Worm (Caenorhabditis elegans) whole organism, L4 larva: ENCODE measurements around the gene F58D12.1.

ENCODE experiments used
- D1046.2 ChIP-seq: fragments of 200-800 bp; sonication (Bioruptor generic); IDR thresholded peaks from 2 replicates; pipeline ENCODE4 v1.3.6; 2022; ENCODE audit warnings: missing genetic modification characterization, missing compliant biosample characterization
- T20F7.1 ChIP-seq: fragments of 200-800 bp; sonication (Bioruptor generic); optimal IDR thresholded peaks from 2 replicates; lab custom pipeline; 2018; ENCODE audit warnings: mild to moderate bottlenecking, missing genetic modification characterization, missing compliant biosample characterization
- arid-1 ChIP-seq: fragments of 200-800 bp; sonication (Bioruptor generic); conservative IDR thresholded peaks from 2 replicates; pipeline ENCODE4 v1.3.6; 2022; ENCODE audit warnings: missing genetic modification reagents, missing genetic modification characterization, missing compliant biosample characterization
- ceh-20 ChIP-seq: fragments of 200-800 bp; sonication (Bioruptor generic); IDR thresholded peaks from 2 replicates; pipeline ENCODE4 v1.3.6; 2022; ENCODE audit warnings: missing genetic modification reagents, missing genetic modification characterization, missing compliant biosample characterization
- ceh-28 ChIP-seq: fragments of 150-350 bp; optimal IDR thresholded peaks from 2 replicates; lab custom pipeline; 2014; ENCODE audit warnings: missing biosample characterization, missing genetic modification reagents, missing genetic modification characterization
- ces-1 ChIP-seq: fragments of 150-350 bp; sonication (generic microtip); optimal IDR thresholded peaks from 4 replicates; lab custom pipeline; 2014; ENCODE audit warnings: missing biosample characterization, missing genetic modification reagents, missing genetic modification characterization
- daf-12 ChIP-seq: fragments of 150-350 bp; optimal IDR thresholded peaks from 2 replicates; lab custom pipeline; 2014; ENCODE audit warnings: missing biosample characterization, missing genetic modification reagents, missing genetic modification characterization
- daf-16 ChIP-seq, 3 experiments: sonication (generic microtip); optimal IDR thresholded peaks; 2 replicates each; lab custom pipeline; 2016 to 2017; ENCODE audit warnings: missing genetic modification characterization in 3 of 3, missing genetic modification reagents in 3 of 3, mild to moderate bottlenecking in 2 of 3, missing compliant biosample characterization in 2 of 3, missing biosample characterization in 1 of 3, moderate library complexity in 1 of 3
- daf-8 ChIP-seq: fragments of 200-800 bp; sonication (Bioruptor generic); IDR thresholded peaks from 2 replicates; pipeline ENCODE4 v1.3.6; 2022; ENCODE audit warnings: missing genetic modification characterization, missing compliant biosample characterization
- dmd-8 ChIP-seq: fragments of 200-800 bp; sonication (Bioruptor generic); IDR thresholded peaks from 2 replicates; pipeline ENCODE4 v1.3.6; 2022; ENCODE audit warnings: missing genetic modification characterization, missing compliant biosample characterization
- dpl-1 ChIP-seq: fragments of 150-350 bp; optimal IDR thresholded peaks from 2 replicates; lab custom pipeline; 2014; ENCODE audit warnings: missing biosample characterization, missing genetic modification reagents, missing genetic modification characterization
- duxl-1 ChIP-seq: sonication (generic microtip); optimal IDR thresholded peaks from 2 replicates; lab custom pipeline; 2016; ENCODE audit warnings: mild to moderate bottlenecking, missing genetic modification characterization, moderate library complexity, missing compliant biosample characterization; ENCODE audit not compliant: poor library complexity
- egl-27 ChIP-seq: sonication (generic microtip); optimal IDR thresholded peaks from 3 replicates; lab custom pipeline; 2017; ENCODE audit warnings: missing biosample characterization, missing genetic modification reagents, missing genetic modification characterization
- egl-43 ChIP-seq: fragments of 200-800 bp; sonication (Bioruptor generic); IDR thresholded peaks from 2 replicates; pipeline ENCODE4 v1.3.6; 2022; ENCODE audit warnings: missing genetic modification reagents, missing genetic modification characterization, missing compliant biosample characterization
- hif-1 ChIP-seq, 2 experiments: sonication (generic microtip); optimal IDR thresholded peaks; 2 replicates each; lab custom pipeline; 2016 to 2017; ENCODE audit warnings: missing compliant biosample characterization in 2 of 2, missing genetic modification characterization in 2 of 2, missing genetic modification reagents in 2 of 2, missing genotype in 2 of 2, mild to moderate bottlenecking in 1 of 2
- hlh-11 ChIP-seq: fragments of 200-800 bp; sonication (Bioruptor generic); optimal IDR thresholded peaks from 2 replicates; lab custom pipeline; 2018; ENCODE audit warnings: mild to moderate bottlenecking, missing genetic modification characterization, missing compliant biosample characterization
- hlh-30 ChIP-seq: sonication (generic microtip); optimal IDR thresholded peaks from 2 replicates; lab custom pipeline; 2017; ENCODE audit warnings: antibody characterized with exemption, mild to moderate bottlenecking, missing genetic modification characterization, missing compliant biosample characterization; ENCODE audit not compliant: insufficient read depth
- lim-7 ChIP-seq: fragments of 200-800 bp; sonication (Bioruptor generic); IDR thresholded peaks from 2 replicates; pipeline ENCODE4 v1.3.6; 2022; ENCODE audit warnings: missing genetic modification characterization, missing compliant biosample characterization
- lin-13 ChIP-seq: fragments of 150-350 bp; optimal IDR thresholded peaks from 2 replicates; lab custom pipeline; 2014; ENCODE audit warnings: missing biosample characterization, missing genetic modification reagents, missing genetic modification characterization
- lin-29 ChIP-seq: fragments of 200-800 bp; sonication (Bioruptor generic); IDR thresholded peaks from 2 replicates; pipeline ENCODE4 v1.3.6; 2022; ENCODE audit warnings: missing genetic modification reagents, missing genetic modification characterization, missing compliant biosample characterization
- madf-5 ChIP-seq, 2 experiments: fragments of 200-800 bp; sonication (Bioruptor generic); IDR thresholded peaks; 2 replicates each; pipeline ENCODE4 v1.3.6; 2022; ENCODE audit warnings: missing compliant biosample characterization in 2 of 2, missing genetic modification characterization in 2 of 2
- mdl-1 ChIP-seq, 2 experiments: fragments of 150-350 bp in 1 of 2; sonication (generic microtip) in 1 of 2; optimal IDR thresholded peaks; 2 replicates each; lab custom pipeline; 2014 to 2017; ENCODE audit warnings: missing biosample characterization in 2 of 2, missing genetic modification characterization in 2 of 2
- mes-2 ChIP-seq: sonication (generic microtip); optimal IDR thresholded peaks from 2 replicates; lab custom pipeline; 2016; ENCODE audit warnings: missing genotype, mild to moderate bottlenecking, missing genetic modification characterization, missing compliant biosample characterization; ENCODE audit not compliant: poor library complexity, severe bottlenecking
- mxl-3 ChIP-seq: fragments of 200-800 bp; sonication (Bioruptor generic); optimal IDR thresholded peaks from 2 replicates; lab custom pipeline; 2018; ENCODE audit warnings: mild to moderate bottlenecking, missing genetic modification characterization, missing compliant biosample characterization
- nhr-10 ChIP-seq: fragments of 150-350 bp; optimal IDR thresholded peaks from 2 replicates; lab custom pipeline; 2014; ENCODE audit warnings: missing biosample characterization, missing genetic modification characterization
- nhr-102 ChIP-seq: sonication (generic microtip); optimal IDR thresholded peaks from 2 replicates; lab custom pipeline; 2016; ENCODE audit warnings: mild to moderate bottlenecking, missing genetic modification characterization, moderate library complexity, missing compliant biosample characterization
- nhr-111 ChIP-seq: fragments of 200-800 bp; sonication (Bioruptor generic); optimal IDR thresholded peaks from 2 replicates; lab custom pipeline; 2018; ENCODE audit warnings: mild to moderate bottlenecking, missing genetic modification characterization, missing compliant biosample characterization
- nhr-25 ChIP-seq: sonication (generic microtip); optimal IDR thresholded peaks from 2 replicates; lab custom pipeline; 2017; ENCODE audit warnings: missing genetic modification characterization, mild to moderate bottlenecking, missing compliant biosample characterization, antibody characterized with exemption, moderate library complexity, borderline replicate concordance; ENCODE audit not compliant: insufficient read depth
- nhr-41 ChIP-seq: fragments of 200-800 bp; sonication (Bioruptor generic); IDR thresholded peaks from 2 replicates; pipeline ENCODE4 v1.3.6; 2022; ENCODE audit warnings: missing genetic modification reagents, missing genetic modification characterization, missing compliant biosample characterization
- nhr-42 ChIP-seq: fragments of 200-800 bp; sonication (Bioruptor generic); IDR thresholded peaks from 2 replicates; pipeline ENCODE4 v1.3.6; 2022; ENCODE audit warnings: missing genetic modification characterization, missing compliant biosample characterization
- nhr-48 ChIP-seq: sonication (generic microtip); optimal IDR thresholded peaks from 2 replicates; lab custom pipeline; 2016; ENCODE audit warnings: mild to moderate bottlenecking, missing genetic modification characterization, missing compliant biosample characterization
- nhr-6 ChIP-seq: fragments of 150-350 bp; optimal IDR thresholded peaks from 2 replicates; lab custom pipeline; 2014; ENCODE audit warnings: missing biosample characterization, missing genetic modification characterization
- nhr-76 ChIP-seq: fragments of 150-350 bp; optimal IDR thresholded peaks from 2 replicates; lab custom pipeline; 2014; ENCODE audit warnings: missing biosample characterization, missing genetic modification characterization
- nhr-77 ChIP-seq: fragments of 150-350 bp; optimal IDR thresholded peaks from 2 replicates; lab custom pipeline; 2014; ENCODE audit warnings: missing biosample characterization, missing genetic modification characterization
- snpc-1.2 ChIP-seq: fragments of 200-800 bp; sonication (Bioruptor generic); IDR thresholded peaks from 2 replicates; pipeline ENCODE4 v1.3.6; 2022; ENCODE audit warnings: missing genetic modification reagents, missing genetic modification characterization, missing compliant biosample characterization
- tra-1 ChIP-seq: fragments of 200-800 bp; sonication (Bioruptor generic); IDR thresholded peaks from 2 replicates; pipeline ENCODE4 v1.3.6; 2022; ENCODE audit warnings: missing genetic modification reagents, missing genetic modification characterization, missing compliant biosample characterization
- vab-7 ChIP-seq: fragments of 200-800 bp; sonication (Bioruptor generic); IDR thresholded peaks from 2 replicates; pipeline ENCODE4 v1.3.6; 2022; ENCODE audit warnings: missing genetic modification reagents, missing genetic modification characterization, missing compliant biosample characterization
- zfp-2 ChIP-seq: sonication (generic microtip); optimal IDR thresholded peaks from 2 replicates; lab custom pipeline; 2016; ENCODE audit warnings: mild to moderate bottlenecking, missing genetic modification characterization, missing compliant biosample characterization
- zfp-3 ChIP-seq: fragments of 200-800 bp; sonication (Bioruptor generic); conservative IDR thresholded peaks from 2 replicates; pipeline ENCODE4 v1.3.6; 2022; ENCODE audit warnings: missing genetic modification reagents, missing genetic modification characterization, missing compliant biosample characterization
- zip-2 ChIP-seq: fragments of 150-350 bp; optimal IDR thresholded peaks from 2 replicates; lab custom pipeline; 2014; ENCODE audit warnings: missing biosample characterization, missing genetic modification characterization
- ztf-7 ChIP-seq: fragments of 150-350 bp; optimal IDR thresholded peaks from 2 replicates; lab custom pipeline; 2014; ENCODE audit warnings: missing biosample characterization, missing genetic modification characterization

The F58D12.1 gene

DNA sequence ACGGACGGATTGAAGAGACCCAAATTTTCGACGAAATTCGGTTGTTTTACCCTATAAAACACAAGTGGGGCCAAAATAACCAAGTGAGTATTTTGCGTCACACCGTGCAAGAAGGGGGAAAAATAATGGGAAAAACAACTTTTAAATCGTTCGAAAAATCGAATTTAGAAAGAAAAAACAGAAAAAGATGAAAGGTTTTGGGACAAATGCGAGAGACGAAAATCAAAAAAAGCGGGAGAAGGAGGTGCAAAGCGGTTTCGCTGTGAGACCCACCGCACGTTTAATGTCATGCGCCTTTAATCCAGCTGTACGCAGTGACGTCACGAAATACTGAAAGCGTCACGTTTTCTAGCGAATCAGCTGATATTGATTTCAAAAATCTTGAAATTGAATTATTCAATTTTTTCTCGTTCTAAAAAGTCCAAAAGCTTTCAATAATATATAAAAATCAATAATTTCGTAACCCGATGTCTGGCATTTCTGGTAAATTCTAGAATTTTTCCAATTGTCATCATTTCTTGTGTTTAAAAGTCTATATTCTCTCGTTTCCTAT is 37.3 kb upstream of the F58D12.1 start, which contains the start of the genes ddx-17 and aip-1 (continued):
- TF ChIP-seq nhr-77 (peak; percentile 48), lim-7 (GFP tag; lab: Robert Waterston, UW) (no peak), mxl-3 (GFP tag; lab: Kevin White, UChicago) (peak; percentile 42), dpl-1 (peak; percentile 77), nhr-48 (tag; lab: Kevin White, UChicago) (peak; percentile 30), hlh-30 (tag; lab: Kevin White, UChicago) (peak; percentile 96), hif-1 (tag; optimal IDR thresholded peaks at IDR 0.05; lab: Kevin White, UChicago) (peak in 1 of 2 experiments; percentile 84), nhr-10 (no peak), ztf-7 (tag; lab: Kevin White, UChicago) (peak; percentile 12), nhr-25 (tag; lab: Kevin White, UChicago) (peak; percentile 44), zfp-2 (tag; lab: Kevin White, UChicago) (no peak), nhr-42 (GFP tag; lab: Robert Waterston, UW) (no peak), arid-1 (no peak), lin-29 (GFP tag; lab: Robert Waterston, UW) (no peak), ces-1 (GFP tag; lab: Kevin White, UChicago) (no peak), nhr-6 (tag; lab: Kevin White, UChicago) (peak; percentile 97), egl-27 (tag; lab: Kevin White, UChicago) (no peak), mes-2 (peak; percentile 72), nhr-102 (peak; percentile 44), nhr-76 (tag; lab: Kevin White, UChicago) (no peak), ceh-28 (tag; lab: Kevin White, UChicago) (no peak), daf-16 (GFP tag; optimal IDR thresholded peaks at IDR 0.05; lab: Kevin White, UChicago) (no peak), daf-16 (tag; optimal IDR thresholded peaks at IDR 0.05; lab: Kevin White, UChicago) (peak; percentile 4), daf-12 (tag; lab: Kevin White, UChicago) (no peak), zip-2 (peak; percentile 21), dmd-8 (GFP tag; lab: Robert Waterston, UW) (no peak), egl-43 (GFP tag; lab: Robert Waterston, UW) (no peak), mdl-1 (tag; optimal IDR thresholded peaks at IDR 0.05; lab: Kevin White, UChicago) (peak in 1 of 2 experiments; percentile 60), hlh-11 (tag; lab: Kevin White, UChicago) (peak; percentile 98), lin-13 (GFP tag; lab: Kevin White, UChicago) (peak; percentile 74), duxl-1 (tag; lab: Kevin White, UChicago) (no peak), T20F7.1 (peak; percentile 72)

DNA sequence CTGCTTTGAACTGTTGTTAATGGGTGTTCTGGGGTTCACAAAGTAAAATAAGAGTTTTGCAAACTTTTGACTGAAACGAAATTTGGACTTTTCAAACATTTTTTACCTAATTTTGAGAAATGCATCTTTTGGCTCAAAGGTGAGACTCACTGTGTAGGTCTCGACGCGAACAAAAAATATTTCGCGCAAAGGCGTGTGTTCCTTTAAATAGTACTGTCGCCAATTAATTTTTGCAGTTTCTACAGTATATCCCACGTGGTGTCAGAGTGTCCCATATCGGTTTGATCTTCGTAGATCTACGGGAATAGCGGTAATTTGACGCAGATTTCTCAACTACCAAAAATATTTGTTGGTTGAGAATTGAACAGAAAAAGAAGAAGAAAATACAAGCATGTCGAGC is 35.7 kb upstream of the F58D12.1 start:
- TF ChIP-seq D1046.2 (no peak), zfp-3 (GFP tag; lab: Robert Waterston, UW) (peak; percentile 45; the same call in 1 of the 2 replicates), nhr-42 (GFP tag; lab: Robert Waterston, UW) (no peak), dpl-1 (no peak), madf-5 (GFP tag; IDR thresholded peaks at IDR 0.05; lab: Robert Waterston, UW) (no peak), ceh-20 (GFP tag; lab: Robert Waterston, UW) (0 out of 2 replicates have a peak, but pooled peaks have one; percentile 40), tra-1 (GFP tag; lab: Robert Waterston, UW) (no peak), daf-8 (GFP tag; lab: Robert Waterston, UW) (no peak), ztf-7 (tag; lab: Kevin White, UChicago) (peak; percentile 11), snpc-1.2 (GFP tag; lab: Robert Waterston, UW) (no peak), nhr-41 (no peak), hlh-11 (tag; lab: Kevin White, UChicago) (no peak), egl-43 (GFP tag; lab: Robert Waterston, UW) (no peak), vab-7 (GFP tag; lab: Robert Waterston, UW) (no peak), hlh-30 (tag; lab: Kevin White, UChicago) (no peak), nhr-111 (GFP tag; lab: Kevin White, UChicago) (no peak)
